Worm (Caenorhabditis elegans): ENCODE measurements around the gene clec-204.

Gene clec-204

DNA sequence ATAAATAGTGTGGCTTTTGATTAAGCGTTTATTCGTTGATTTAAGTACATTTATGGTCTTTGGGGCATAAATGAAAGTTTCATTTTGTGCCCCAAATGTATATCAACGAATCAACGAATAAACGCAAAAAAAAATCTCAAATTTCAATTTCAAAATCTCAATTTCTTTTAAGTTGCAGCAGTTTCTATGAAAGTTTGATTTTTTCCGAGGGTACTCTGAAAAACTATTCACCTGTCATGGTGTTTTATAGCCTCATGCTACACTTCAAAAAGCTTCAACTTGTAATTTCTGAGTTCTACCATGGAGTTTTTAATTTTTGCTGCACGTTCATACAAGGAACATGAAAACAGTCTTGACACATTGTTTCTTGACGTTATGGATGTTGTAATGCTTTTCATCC is 4.5 kb upstream of the clec-204 start, which contains the start of gene ZK697.1:
Gene ZK697.1 (plus strand): TSS at position 301 of the 400 bp plus-strand sequence.
- TF ChIP-seq atf-7 (tag; optimal IDR thresholded peaks at IDR 0.05) = no peak
- no peak for TF ChIP-seq ZK185.1 (tag; optimal IDR thresholded peaks at IDR 0.05; ENCODE audit: poor library complexity, severe bottlenecking)
- TF ChIP-seq ceh-27 (GFP tag; optimal IDR thresholded peaks at IDR 0.05) = no peak
- TF ChIP-seq ets-4 (GFP tag; optimal IDR thresholded peaks at IDR 0.05) = no peak
- no peak for TF ChIP-seq B0019.2 (GFP tag; conservative IDR thresholded peaks at IDR 0.05)
- TF ChIP-seq hsf-1 (GFP tag; IDR thresholded peaks at IDR 0.05) = no peak
- no peak for TF ChIP-seq nhr-80 (tag; optimal IDR thresholded peaks at IDR 0.05)
- TF ChIP-seq madf-8 (GFP tag; conservative IDR thresholded peaks at IDR 0.05) = no peak
- no peak for TF ChIP-seq pbrm-1 (GFP tag; IDR thresholded peaks at IDR 0.05)
- TF ChIP-seq F33H1.4 (GFP tag; IDR thresholded peaks at IDR 0.05) = no peak
- TF ChIP-seq T07F8.4 (tag; optimal IDR thresholded peaks at IDR 0.05) = no peak
- TF ChIP-seq akir-1 (GFP tag; optimal IDR thresholded peaks at IDR 0.05) = no peak
- no peak for TF ChIP-seq F10E7.11 (tag; optimal IDR thresholded peaks at IDR 0.05)
- no peak for TF ChIP-seq B0261.1 (tag; optimal IDR thresholded peaks at IDR 0.05)
- TF ChIP-seq sptf-2 (GFP tag; optimal IDR thresholded peaks at IDR 0.05) = no peak
- no peak for TF ChIP-seq ceh-40 (GFP tag; IDR thresholded peaks at IDR 0.05)

DNA sequence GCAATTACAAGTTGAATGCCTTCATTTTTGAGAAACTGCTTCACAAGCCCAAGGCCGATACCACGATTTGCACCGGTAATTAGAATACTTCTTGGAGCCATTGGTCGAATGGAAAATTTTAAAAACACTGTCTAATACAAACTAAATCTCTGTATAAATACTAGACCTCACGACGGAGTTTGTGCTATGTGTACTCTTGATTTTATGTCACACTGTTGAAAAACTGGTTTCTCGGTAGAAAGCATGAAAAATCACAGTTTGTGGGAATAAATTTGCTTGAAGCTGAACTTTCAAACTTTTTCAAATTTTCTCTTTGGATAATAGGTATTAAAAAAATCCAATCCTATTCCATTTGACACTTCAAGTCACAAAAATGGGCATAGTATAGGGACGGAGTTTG is 1.4 kb upstream of the clec-204 start, which contains the start of gene ZK697.14:
Gene ZK697.14 (minus strand): TSS at position 101 of the 400 bp plus-strand sequence.
- no peak for TF ChIP-seq ztf-22 (GFP tag; optimal IDR thresholded peaks at IDR 0.05)
- TF ChIP-seq nfya-1 (tag; optimal IDR thresholded peaks at IDR 0.05; ENCODE audit: borderline replicate concordance, insufficient read depth) = no peak
- TF ChIP-seq egl-44 (GFP tag; IDR thresholded peaks at IDR 0.05) = no peak
- no peak for TF ChIP-seq lsy-27 (tag; optimal IDR thresholded peaks at IDR 0.05; ENCODE audit: borderline replicate concordance, insufficient read depth)
- no peak for TF ChIP-seq nfya-2 (GFP tag; IDR thresholded peaks at IDR 0.05)
- TF ChIP-seq somi-1 (GFP tag; optimal IDR thresholded peaks at IDR 0.05) = no peak
- no peak for TF ChIP-seq Y53F4B.3 (GFP tag; IDR thresholded peaks at IDR 0.05)
- no peak for TF ChIP-seq madf-8 (GFP tag; conservative IDR thresholded peaks at IDR 0.05)
- no peak for TF ChIP-seq madf-10 (tag; optimal IDR thresholded peaks at IDR 0.05)
- TF ChIP-seq B0035.1 (tag; optimal IDR thresholded peaks at IDR 0.05) = no peak
- no peak for TF ChIP-seq efl-1 (GFP tag; optimal IDR thresholded peaks at IDR 0.05)

DNA sequence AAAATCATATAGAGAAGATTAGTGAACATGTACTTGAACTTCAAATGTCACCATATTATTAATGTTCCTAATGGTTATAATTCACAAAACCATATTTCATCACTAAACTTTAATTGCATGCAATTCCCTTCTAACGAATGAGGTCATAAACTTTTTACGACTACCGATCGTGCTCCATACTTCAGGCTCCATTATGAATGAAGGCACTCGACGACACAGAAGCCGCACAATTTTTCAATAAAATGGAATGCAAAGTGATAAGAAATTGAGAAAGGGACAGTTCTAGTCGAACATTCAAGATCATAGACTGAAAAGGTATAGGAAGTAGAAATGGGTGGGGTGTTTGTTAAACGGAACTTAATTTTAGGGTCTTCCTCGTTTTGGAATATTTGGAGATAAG is 857 bp upstream of the clec-204 start:
- no peak for TF ChIP-seq ZK185.1 (tag; optimal IDR thresholded peaks at IDR 0.05; ENCODE audit: poor library complexity, severe bottlenecking)
- no peak for TF ChIP-seq fkh-3 (tag; optimal IDR thresholded peaks at IDR 0.05)
- TF ChIP-seq ceh-58 (GFP tag; IDR thresholded peaks at IDR 0.05) = no peak
- TF ChIP-seq him-1 (tag; optimal IDR thresholded peaks at IDR 0.05) = no peak
- no peak for TF ChIP-seq tbp1 (GFP tag; optimal IDR thresholded peaks at IDR 0.05)
- TF ChIP-seq sea-2 (GFP tag; IDR thresholded peaks at IDR 0.05) = no peak
- peak; percentile 32 for TF ChIP-seq nhr-80 (tag; optimal IDR thresholded peaks at IDR 0.05)

DNA sequence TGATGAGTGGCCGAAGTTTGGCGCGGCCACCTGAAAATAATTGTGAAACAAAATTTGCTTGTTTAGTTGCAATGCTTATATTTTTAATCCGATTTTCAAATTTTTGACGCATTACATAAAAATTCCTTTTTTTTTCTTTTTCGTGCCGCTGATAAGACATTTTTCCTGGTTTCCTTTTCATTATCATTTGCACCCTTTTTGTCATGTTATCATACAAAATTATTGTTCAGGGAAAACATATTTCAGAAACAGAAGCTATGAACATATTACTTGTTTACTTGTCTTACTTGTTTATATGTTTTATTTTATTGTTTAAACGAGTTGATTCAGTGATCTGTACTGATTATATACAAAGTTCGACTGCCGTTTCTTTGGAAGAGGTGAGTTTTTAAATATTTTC is 3.7 kb downstream of the clec-204 start, which contains the start of gene clec-205:
Gene clec-205 (plus strand): TSS at position 212 of the 400 bp plus-strand sequence.
- TF ChIP-seq ets-4 (GFP tag; optimal IDR thresholded peaks at IDR 0.05) (no peak), nhr-80 (tag; optimal IDR thresholded peaks at IDR 0.05) (peak; percentile 46)

DNA sequence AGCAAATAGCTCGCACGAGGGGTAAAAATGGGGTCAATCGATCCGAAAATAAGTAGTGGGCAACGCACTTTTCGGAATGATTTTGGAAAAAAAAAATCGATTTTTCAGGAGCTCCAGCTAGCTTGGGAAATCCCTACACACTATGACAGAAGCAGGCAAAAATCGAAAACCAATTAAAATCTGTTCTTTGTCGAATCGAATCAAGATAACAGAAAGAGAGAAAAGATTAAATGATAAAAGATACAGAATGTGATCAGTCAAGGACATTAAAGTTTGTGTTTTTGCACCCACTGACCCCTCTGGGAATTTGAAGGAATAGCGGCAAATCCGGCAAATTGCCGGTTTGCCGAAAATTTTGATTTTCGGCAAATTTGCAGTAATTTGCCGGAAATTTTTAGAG is 10.5 kb downstream of the clec-204 start:
- TF ChIP-seq F49E8.2 (tag; optimal IDR thresholded peaks at IDR 0.05; ENCODE audit: insufficient read depth) (no peak), nfya-2 (GFP tag; IDR thresholded peaks at IDR 0.05) (no peak), ets-4 (GFP tag; optimal IDR thresholded peaks at IDR 0.05) (no peak), mel-28 (tag; optimal IDR thresholded peaks at IDR 0.05; ENCODE audit: borderline replicate concordance) (no peak), F37B4.10 (GFP tag; IDR thresholded peaks at IDR 0.05) (no peak), attf-5 (GFP tag; optimal IDR thresholded peaks at IDR 0.05) (no peak), snpc-1.3 (tag; optimal IDR thresholded peaks at IDR 0.05; ENCODE audit: insufficient read depth) (no peak), F55B11.4 (tag; optimal IDR thresholded peaks at IDR 0.05; ENCODE audit: borderline replicate concordance, insufficient read depth) (no peak), nhr-80 (tag; optimal IDR thresholded peaks at IDR 0.05) (no peak), B0336.3 (GFP tag; IDR thresholded peaks at IDR 0.05) (no peak), let-607 (tag; optimal IDR thresholded peaks at IDR 0.05) (no peak), lin-35 (GFP tag; optimal IDR thresholded peaks at IDR 0.05) (no peak), madf-3 (GFP tag; IDR thresholded peaks at IDR 0.05) (no peak), egl-18 (GFP tag; IDR thresholded peaks at IDR 0.05) (no peak)
